Worm (Caenorhabditis elegans) whole organism, young adult: ENCODE data around the gene F11G11.5.

Source experiments
- akir-1 ChIP-seq: fragments of 200-800 bp; sonication (Bioruptor generic); optimal IDR thresholded peaks from 2 replicates; lab custom pipeline; 2018; ENCODE audit warnings: mild to moderate bottlenecking, missing genetic modification characterization, moderate library complexity, missing compliant biosample characterization
- ceh-58 ChIP-seq: fragments of 200-800 bp; sonication (Bioruptor generic); IDR thresholded peaks from 2 replicates; pipeline ENCODE4 v1.3.6; 2022; ENCODE audit warnings: missing genetic modification characterization, missing compliant biosample characterization

DNA sequence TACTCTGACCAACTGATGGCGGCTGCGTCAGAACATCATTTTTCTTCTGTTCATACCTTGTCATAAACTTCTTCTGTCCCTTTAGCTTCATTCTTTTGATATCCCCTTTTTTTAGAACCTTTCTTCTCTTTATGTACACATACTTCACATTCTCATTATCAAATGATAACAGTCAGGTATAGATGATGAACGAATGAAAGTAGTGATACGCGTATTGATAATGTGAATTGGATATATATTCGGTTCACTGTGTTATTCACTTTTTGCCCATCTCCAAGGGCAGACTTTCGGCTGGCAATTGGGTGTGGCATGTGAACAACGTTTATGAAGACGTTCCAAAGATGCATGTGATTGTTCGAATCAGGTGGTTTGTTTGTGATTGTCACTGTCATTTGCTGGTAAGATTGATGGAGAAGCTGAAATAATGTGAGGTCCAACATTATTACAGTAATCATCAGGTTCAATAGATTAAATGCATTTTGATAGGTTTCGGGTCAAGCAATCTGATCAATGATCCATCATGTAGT lies 16.7 kb downstream of the F11G11.5 start, which contains the start of gene F11G11.15:
- TF ChIP-seq akir-1 (no peak), ceh-58 (no peak)
